Worm (Caenorhabditis elegans) whole organism, L1 larva: Measurements from ENCODE around the gene dhrr-1.
A peak's percentile ranks its signal among the peaks of the same experiment; 100 is the strongest.

Source experiments
- C04F5.9 ChIP-seq: sonication (generic microtip); optimal IDR thresholded peaks from 2 replicates; lab custom pipeline; 2016; ENCODE audit warnings: missing genetic modification characterization, missing compliant biosample characterization
- C16A3.4 ChIP-seq: fragments of 150-350 bp; optimal IDR thresholded peaks from 2 replicates; lab custom pipeline; 2014; ENCODE audit warnings: missing biosample characterization, missing genetic modification characterization
- C34B4.2 ChIP-seq: sonication (generic microtip); optimal IDR thresholded peaks from 2 replicates; lab custom pipeline; 2017; ENCODE audit warnings: mild to moderate bottlenecking, missing genetic modification characterization, missing compliant biosample characterization
- aha-1 ChIP-seq: fragments of 150-350 bp; optimal IDR thresholded peaks from 2 replicates; lab custom pipeline; 2014; ENCODE audit warnings: missing biosample characterization, missing genetic modification characterization
- alr-1 ChIP-seq: fragments of 200-800 bp; sonication (Bioruptor generic); optimal IDR thresholded peaks from 2 replicates; lab custom pipeline; 2018; ENCODE audit warnings: borderline replicate concordance, mild to moderate bottlenecking, missing genetic modification characterization, missing compliant biosample characterization
- aly-2 ChIP-seq: fragments of 150-350 bp; optimal IDR thresholded peaks from 2 replicates; lab custom pipeline; 2014; ENCODE audit warnings: missing biosample characterization, missing genetic modification characterization
- ceh-90 ChIP-seq: sonication (generic microtip); optimal IDR thresholded peaks from 2 replicates; lab custom pipeline; 2016; ENCODE audit warnings: missing genetic modification characterization, missing compliant biosample characterization
- dpl-1 ChIP-seq, 3 experiments: fragments of 150-350 bp in 2 of 3; sonication (generic microtip) in 1 of 3; optimal IDR thresholded peaks; 2 replicates each; lab custom pipeline; 2014 to 2017; ENCODE audit warnings: missing biosample characterization in 3 of 3, missing genetic modification characterization in 3 of 3, missing genetic modification reagents in 3 of 3
- dsc-1 ChIP-seq: sonication (generic microtip); optimal IDR thresholded peaks from 2 replicates; lab custom pipeline; 2016; ENCODE audit warnings: mild to moderate bottlenecking, missing genetic modification characterization, missing compliant biosample characterization
- efl-1 ChIP-seq, 4 experiments: fragments of 150-350 bp; optimal IDR thresholded peaks in 3 of 4; peaks in 1 of 4; 1 replicate in 1 of 4; 2 replicates in 3 of 4; lab custom pipeline; 2014; ENCODE audit warnings: missing biosample characterization in 2 of 4, missing genetic modification characterization in 2 of 4, missing genetic modification reagents in 2 of 4
- efl-3 ChIP-seq: fragments of 200-800 bp; sonication (Bioruptor generic); optimal IDR thresholded peaks from 2 replicates; lab custom pipeline; 2018; ENCODE audit warnings: mild to moderate bottlenecking, missing genetic modification characterization, missing compliant biosample characterization
- egl-13 ChIP-seq: sonication (generic microtip); optimal IDR thresholded peaks from 2 replicates; lab custom pipeline; 2016; ENCODE audit warnings: missing genotype, missing genetic modification reagents, missing genetic modification characterization, missing compliant biosample characterization
- elt-3 ChIP-seq, 6 experiments: fragments of 150-350 bp in 1 of 6; sonication (generic microtip); optimal IDR thresholded peaks; 2 replicates each; lab custom pipeline; 2017 to 2018; ENCODE audit warnings: missing biosample characterization in 6 of 6, missing genetic modification characterization in 6 of 6, inconsistent platforms in 1 of 6
- ets-5 ChIP-seq: fragments of 200-800 bp; sonication (Bioruptor generic); IDR thresholded peaks from 2 replicates; pipeline ENCODE4 v1.3.6; 2022; ENCODE audit warnings: missing genetic modification characterization, missing compliant biosample characterization
- fkh-10 ChIP-seq: sonication (generic microtip); optimal IDR thresholded peaks from 2 replicates; lab custom pipeline; 2017; ENCODE audit warnings: missing biosample characterization, missing genetic modification reagents, missing genetic modification characterization
- fos-1 ChIP-seq: fragments of 150-350 bp; optimal IDR thresholded peaks from 2 replicates; lab custom pipeline; 2014; ENCODE audit warnings: missing biosample characterization, missing genetic modification characterization
- irx-1 ChIP-seq: sonication (generic microtip); optimal IDR thresholded peaks from 2 replicates; lab custom pipeline; 2016; ENCODE audit warnings: missing genetic modification characterization, missing compliant biosample characterization
- jun-1 ChIP-seq: fragments of 150-350 bp; optimal IDR thresholded peaks from 2 replicates; lab custom pipeline; 2014; ENCODE audit warnings: missing biosample characterization, missing genetic modification reagents, missing genetic modification characterization
- lin-13 ChIP-seq: fragments of 150-350 bp; optimal IDR thresholded peaks from 2 replicates; lab custom pipeline; 2014; ENCODE audit warnings: missing biosample characterization, missing genetic modification reagents, missing genetic modification characterization
- lin-14 ChIP-seq: fragments of 200-800 bp; sonication (Bioruptor generic); optimal IDR thresholded peaks from 2 replicates; lab custom pipeline; 2018; ENCODE audit warnings: mild to moderate bottlenecking, missing genetic modification characterization, moderate library complexity, missing compliant biosample characterization
- lin-35 ChIP-seq, 2 experiments: fragments of 150-350 bp; optimal IDR thresholded peaks; 2 replicates each; lab custom pipeline; 2014; ENCODE audit warnings: missing biosample characterization in 2 of 2, missing genetic modification characterization in 2 of 2, missing genetic modification reagents in 2 of 2
- lin-39 ChIP-seq: fragments of 150-350 bp; optimal IDR thresholded peaks from 2 replicates; lab custom pipeline; 2014; ENCODE audit warnings: missing biosample characterization, missing genetic modification reagents, missing genetic modification characterization
- mef-2 ChIP-seq: fragments of 150-350 bp; optimal IDR thresholded peaks from 2 replicates; lab custom pipeline; 2014; ENCODE audit warnings: missing biosample characterization, missing genetic modification characterization
- nhr-71 ChIP-seq: sonication (generic microtip); optimal IDR thresholded peaks from 2 replicates; lab custom pipeline; 2016; ENCODE audit warnings: mild to moderate bottlenecking, missing genetic modification characterization, moderate library complexity, missing compliant biosample characterization
- nhr-77 ChIP-seq: fragments of 150-350 bp; optimal IDR thresholded peaks from 2 replicates; lab custom pipeline; 2014; ENCODE audit warnings: missing biosample characterization, missing genetic modification characterization
- nhr-85 ChIP-seq: sonication (generic microtip); peaks from one replicate; lab custom pipeline; 2016; ENCODE audit warnings: missing genetic modification characterization, inconsistent platforms, missing compliant biosample characterization
- nhr-90 ChIP-seq: sonication (generic microtip); optimal IDR thresholded peaks from 2 replicates; lab custom pipeline; 2016; ENCODE audit warnings: mild to moderate bottlenecking, missing genetic modification characterization, missing compliant biosample characterization; ENCODE audit not compliant: poor library complexity
- pag-3 ChIP-seq: sonication (generic microtip); optimal IDR thresholded peaks from 2 replicates; lab custom pipeline; 2017; ENCODE audit warnings: missing genetic modification characterization, mild to moderate bottlenecking, missing compliant biosample characterization, antibody characterized with exemption, borderline replicate concordance; ENCODE audit not compliant: insufficient read depth
- pqm-1 ChIP-seq: sonication (generic microtip); optimal IDR thresholded peaks from 3 replicates; lab custom pipeline; 2017; ENCODE audit warnings: missing biosample characterization, missing genetic modification characterization
- rnt-1 ChIP-seq: sonication (generic microtip); optimal IDR thresholded peaks from 2 replicates; lab custom pipeline; 2016; ENCODE audit warnings: mild to moderate bottlenecking, missing genetic modification characterization, moderate library complexity, missing compliant biosample characterization
- skn-1 ChIP-seq: fragments of 150-350 bp; optimal IDR thresholded peaks from 2 replicates; lab custom pipeline; 2014; ENCODE audit warnings: missing biosample characterization, missing genetic modification characterization
- snpc-4 ChIP-seq: fragments of 150-350 bp; optimal IDR thresholded peaks from 2 replicates; lab custom pipeline; 2014; ENCODE audit warnings: missing biosample characterization, missing genetic modification characterization
- snu-23 ChIP-seq: sonication (generic microtip); optimal IDR thresholded peaks from 2 replicates; lab custom pipeline; 2016; ENCODE audit warnings: missing genetic modification characterization, missing compliant biosample characterization
- sup-37 ChIP-seq: fragments of 200-800 bp; sonication (Bioruptor generic); optimal IDR thresholded peaks from 2 replicates; lab custom pipeline; 2018; ENCODE audit warnings: mild to moderate bottlenecking, missing genetic modification characterization, missing compliant biosample characterization
- tbx-2 ChIP-seq: sonication (generic microtip); optimal IDR thresholded peaks from 2 replicates; lab custom pipeline; 2016; ENCODE audit warnings: missing genetic modification characterization, missing compliant biosample characterization
- unc-130 ChIP-seq: fragments of 150-350 bp; optimal IDR thresholded peaks from 2 replicates; lab custom pipeline; 2017; ENCODE audit warnings: missing biosample characterization, missing genetic modification characterization, inconsistent platforms
- unc-30 ChIP-seq: sonication (generic microtip); optimal IDR thresholded peaks from 2 replicates; lab custom pipeline; 2017; ENCODE audit warnings: missing biosample characterization, missing genetic modification characterization
- unc-86 ChIP-seq: sonication (generic microtip); optimal IDR thresholded peaks from 2 replicates; lab custom pipeline; 2016; ENCODE audit warnings: missing genetic modification characterization, missing compliant biosample characterization
- zip-4 ChIP-seq: fragments of 200-800 bp; sonication (Bioruptor generic); optimal IDR thresholded peaks from 2 replicates; lab custom pipeline; 2018; ENCODE audit warnings: mild to moderate bottlenecking, missing genetic modification characterization, moderate library complexity, missing compliant biosample characterization
- ztf-11 ChIP-seq, 2 experiments: sonication (generic microtip); optimal IDR thresholded peaks; 2 replicates each; lab custom pipeline; 2016 to 2017; ENCODE audit warnings: missing genetic modification characterization in 2 of 2, missing biosample characterization in 1 of 2, missing compliant biosample characterization in 1 of 2

Gene dhrr-1

DNA sequence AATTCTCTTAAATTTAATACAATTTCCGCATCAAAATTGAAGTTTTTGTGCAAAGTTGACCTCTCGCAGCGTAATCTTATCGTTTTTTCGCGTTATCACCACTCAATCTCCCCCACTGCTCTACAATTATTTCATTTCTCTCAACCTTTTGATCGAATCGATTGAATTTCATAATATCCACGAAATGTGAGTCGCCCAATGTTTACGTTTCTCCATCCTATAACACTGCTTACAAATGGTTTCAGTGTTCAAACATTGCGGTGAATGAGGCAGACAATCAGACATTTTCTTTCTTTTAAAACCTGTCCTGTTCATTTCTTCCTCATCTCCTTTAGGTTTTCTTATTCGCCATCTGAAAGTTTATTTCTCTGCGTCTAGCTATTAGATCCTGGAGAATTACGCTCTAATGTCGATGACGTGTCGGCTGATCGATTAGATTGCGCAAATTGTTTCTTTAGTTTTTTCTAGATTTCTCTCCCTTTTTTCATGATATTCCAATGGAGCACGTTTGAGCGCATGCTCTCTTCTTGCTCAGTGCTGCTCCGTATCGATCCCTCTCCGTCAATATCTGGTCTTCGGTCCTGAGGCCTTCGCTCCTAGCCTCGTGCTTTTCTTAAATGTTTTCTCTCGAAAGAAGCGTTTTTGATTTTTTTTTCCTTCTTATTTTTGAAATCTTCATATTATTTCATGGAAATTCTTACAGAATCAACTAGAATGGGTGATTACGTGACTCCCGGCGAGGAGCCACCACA, 39.4 kb upstream of the dhrr-1 start, which contains the start of gene unc-32 (continued):
- no peak for TF ChIP-seq sup-37 (GFP tag; lab: Kevin White, UChicago)
- no peak for TF ChIP-seq aly-2
- TF ChIP-seq lin-13 (GFP tag; lab: Kevin White, UChicago): no peak
- TF ChIP-seq pag-3: no peak
- TF ChIP-seq C34B4.2 (tag; lab: Kevin White, UChicago): no peak
- no peak for TF ChIP-seq snpc-4
- TF ChIP-seq snu-23 (GFP tag; lab: Kevin White, UChicago): peak; percentile 56
- no peak for TF ChIP-seq C16A3.4
- TF ChIP-seq fkh-10 (GFP tag; lab: Kevin White, UChicago): peak; percentile 33
- peak; percentile 1 for TF ChIP-seq zip-4
- peak; percentile 37 for TF ChIP-seq nhr-85 (tag; lab: Kevin White, UChicago)
- TF ChIP-seq unc-130 (tag; lab: Kevin White, UChicago): no peak
- TF ChIP-seq egl-13: no peak
- TF ChIP-seq skn-1: peak; percentile 50
- TF ChIP-seq C04F5.9: peak; percentile 56
- TF ChIP-seq lin-39 (tag; lab: Kevin White, UChicago): no peak
- TF ChIP-seq aha-1 (tag; lab: Kevin White, UChicago): no peak
- TF ChIP-seq efl-3 (GFP tag; lab: Kevin White, UChicago): no peak
- no peak for TF ChIP-seq nhr-77 (tag; lab: Kevin White, UChicago)
- no peak for TF ChIP-seq unc-30 (tag; lab: Kevin White, UChicago)
- peak; percentile 41 to 47 for TF ChIP-seq lin-35 (GFP tag; optimal IDR thresholded peaks at IDR 0.05; lab: Kevin White, UChicago)
- TF ChIP-seq dpl-1 (GFP tag; optimal IDR thresholded peaks at IDR 0.05; lab: Kevin White, UChicago): peak in 2 of 3 experiments; percentile 36 to 40
- TF ChIP-seq nhr-90: no peak
- TF ChIP-seq efl-1 (optimal IDR thresholded peaks at IDR 0.05; lab: Kevin White, UChicago): peak; percentile 39 to 40
- peak; percentile 35 to 37 for TF ChIP-seq efl-1 (GFP tag; optimal IDR thresholded peaks at IDR 0.05 in 1 of 2; lab: Kevin White, UChicago)
- TF ChIP-seq dsc-1 (tag; lab: Kevin White, UChicago): peak; percentile 41
- TF ChIP-seq pqm-1: no peak
- TF ChIP-seq unc-86 (tag; lab: Kevin White, UChicago): peak; percentile 40
- TF ChIP-seq fos-1 (tag; lab: Kevin White, UChicago): peak; percentile 11
- TF ChIP-seq jun-1 (tag; lab: Kevin White, UChicago): no peak
- no peak for TF ChIP-seq ztf-11 (tag; optimal IDR thresholded peaks at IDR 0.05; lab: Kevin White, UChicago)
- no peak for TF ChIP-seq mef-2 (tag; lab: Kevin White, UChicago)
- no peak for TF ChIP-seq elt-3 (tag; optimal IDR thresholded peaks at IDR 0.05; lab: Kevin White, UChicago)

DNA sequence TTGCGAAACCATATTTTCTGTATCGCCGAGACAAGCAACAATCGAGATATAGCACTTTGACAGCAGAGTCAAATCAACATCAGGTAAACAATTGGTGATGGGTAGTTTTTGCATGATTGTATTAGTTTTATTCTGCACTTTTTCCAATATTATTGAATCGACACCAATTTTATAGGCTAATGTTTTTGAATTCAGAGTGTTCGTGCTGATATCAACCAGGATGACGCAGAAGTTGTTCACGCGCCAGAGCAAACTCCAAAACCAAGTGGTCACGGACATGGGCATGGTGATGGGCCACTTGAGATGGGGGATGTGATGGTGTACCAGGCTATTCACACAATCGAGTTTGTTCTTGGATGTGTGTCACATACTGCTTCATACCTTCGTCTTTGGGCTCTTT, 34.3 kb upstream of the dhrr-1 start:
- TF ChIP-seq lin-14 (GFP tag; lab: Kevin White, UChicago) (no peak), aha-1 (tag; lab: Kevin White, UChicago) (no peak), aly-2 (no peak), tbx-2 (tag; lab: Kevin White, UChicago) (no peak)

DNA sequence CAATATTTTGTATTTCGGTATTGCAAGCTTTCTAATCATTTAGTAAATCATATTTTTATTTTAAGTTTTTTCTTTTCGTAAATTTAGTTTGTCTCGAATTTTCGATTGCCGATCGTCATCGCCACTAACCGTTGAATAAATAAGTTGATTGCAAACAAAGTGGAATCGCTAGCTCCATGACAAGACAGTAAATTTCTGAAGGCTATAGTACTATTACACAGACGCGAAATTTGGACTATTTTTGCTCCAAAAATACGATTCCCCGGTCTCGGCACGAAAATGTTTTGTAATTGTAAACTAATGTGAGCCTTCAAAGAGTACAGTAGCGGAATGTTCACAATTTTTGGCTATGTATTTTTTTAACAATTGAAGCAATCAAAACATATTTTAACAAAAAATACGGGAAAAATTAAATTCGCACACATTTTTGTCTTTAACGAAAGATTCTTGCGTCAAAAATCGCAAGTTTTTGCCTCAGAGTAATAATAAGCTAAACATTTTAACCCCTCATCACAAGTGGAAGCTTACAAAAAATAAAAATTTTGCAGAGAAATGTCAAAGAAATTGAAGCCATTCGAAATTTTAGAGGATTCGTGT, 32.8 kb upstream of the dhrr-1 start, which contains the start of gene tpk-1:
Gene tpk-1, plus strand, starts transcription at position 547 of the 597 bp plus-strand sequence.
- no peak for TF ChIP-seq ets-5 (GFP tag; lab: Robert Waterston, UW)
- TF ChIP-seq aha-1 (tag; lab: Kevin White, UChicago): no peak
- no peak for TF ChIP-seq irx-1 (tag; lab: Kevin White, UChicago)
- no peak for TF ChIP-seq ceh-90 (tag; lab: Kevin White, UChicago)
- TF ChIP-seq nhr-71: no peak
- TF ChIP-seq nhr-90: no peak
- no peak for TF ChIP-seq lin-35 (GFP tag; optimal IDR thresholded peaks at IDR 0.05; lab: Kevin White, UChicago)
- no peak for TF ChIP-seq rnt-1 (tag; lab: Kevin White, UChicago)
- no peak for TF ChIP-seq alr-1 (tag; lab: Kevin White, UChicago)
